Worm (Caenorhabditis elegans) whole organism, midembryonic: Measurements from ENCODE around the gene K07F5.7.

Source experiments
- T22C8.4 ChIP-seq: fragments of 200-800 bp; sonication (Bioruptor generic); IDR thresholded peaks from 2 replicates; pipeline ENCODE4 v1.3.6; 2022; ENCODE audit warnings: missing genetic modification characterization, missing compliant biosample characterization
- cog-1 ChIP-seq: sonication (generic microtip); optimal IDR thresholded peaks from 2 replicates; lab custom pipeline; 2016; ENCODE audit warnings: missing genetic modification characterization, missing compliant biosample characterization
- flt-1 ChIP-seq: fragments of 200-800 bp; sonication (Bioruptor generic); IDR thresholded peaks from 2 replicates; pipeline ENCODE4 v1.3.6; 2022; ENCODE audit warnings: missing genetic modification characterization, missing compliant biosample characterization
- klf-2 ChIP-seq: fragments of 200-800 bp; sonication (Bioruptor generic); conservative IDR thresholded peaks from 2 replicates; pipeline ENCODE4 v1.3.6; 2022; ENCODE audit warnings: missing genetic modification reagents, missing genetic modification characterization, missing compliant biosample characterization
- med-1 ChIP-seq: sonication (generic microtip); optimal IDR thresholded peaks from 2 replicates; lab custom pipeline; 2017; ENCODE audit warnings: missing genetic modification characterization, mild to moderate bottlenecking, missing compliant biosample characterization, antibody characterized with exemption, missing genetic modification reagents; ENCODE audit not compliant: insufficient read depth
- ref-1 ChIP-seq: fragments of 200-800 bp; sonication (Bioruptor generic); conservative IDR thresholded peaks from 2 replicates; pipeline ENCODE4 v1.3.6; 2022; ENCODE audit warnings: missing genetic modification reagents, missing genetic modification characterization, missing compliant biosample characterization
- tab-1 ChIP-seq: fragments of 200-800 bp; sonication (Bioruptor generic); IDR thresholded peaks from 2 replicates; pipeline ENCODE4 v1.3.6; 2022; ENCODE audit warnings: missing genetic modification characterization, missing compliant biosample characterization
- ztf-23 ChIP-seq: fragments of 200-800 bp; sonication (Bioruptor generic); IDR thresholded peaks from 2 replicates; pipeline ENCODE4 v1.3.6; 2022; ENCODE audit warnings: missing genetic modification reagents, missing genetic modification characterization, missing compliant biosample characterization
- ztf-29 ChIP-seq: fragments of 200-800 bp; sonication (Bioruptor generic); IDR thresholded peaks from 2 replicates; pipeline ENCODE4 v1.3.6; 2022; ENCODE audit warnings: missing genetic modification reagents, missing genetic modification characterization, missing compliant biosample characterization

K07F5.7 gene

ce11 chrIV:9872786-9873185, 24.8 kb upstream of the K07F5.7 start:
- TF ChIP-seq med-1 (no peak), cog-1 (tag; lab: Kevin White, UChicago) (no peak), flt-1 (GFP tag; lab: Robert Waterston, UW) (no peak), klf-2 (GFP tag; lab: Robert Waterston, UW) (no peak), ref-1 (GFP tag; lab: Robert Waterston, UW) (no peak), ztf-23 (GFP tag; lab: Robert Waterston, UW) (no peak), tab-1 (GFP tag; lab: Robert Waterston, UW) (no peak), ztf-29 (GFP tag; lab: Robert Waterston, UW) (no peak), T22C8.4 (GFP tag; lab: Robert Waterston, UW) (no peak)

ce11 chrIV:9872210-9872609, 24.2 kb upstream of the K07F5.7 start:
- TF ChIP-seq flt-1 (GFP tag; lab: Robert Waterston, UW) = no peak
- TF ChIP-seq ztf-29 (GFP tag; lab: Robert Waterston, UW) = no peak
- no peak for TF ChIP-seq cog-1 (tag; lab: Kevin White, UChicago)
- TF ChIP-seq ztf-23 (GFP tag; lab: Robert Waterston, UW) = no peak
- TF ChIP-seq klf-2 (GFP tag; lab: Robert Waterston, UW) = no peak
- TF ChIP-seq T22C8.4 (GFP tag; lab: Robert Waterston, UW) = no peak
- TF ChIP-seq ref-1 (GFP tag; lab: Robert Waterston, UW) = no peak
- no peak for TF ChIP-seq med-1

ce11 chrIV:9869344-9869743, 21.4 kb upstream of the K07F5.7 start:
- TF ChIP-seq ztf-29 (GFP tag; lab: Robert Waterston, UW) (no peak), flt-1 (GFP tag; lab: Robert Waterston, UW) (no peak), tab-1 (GFP tag; lab: Robert Waterston, UW) (no peak), cog-1 (tag; lab: Kevin White, UChicago) (no peak), T22C8.4 (GFP tag; lab: Robert Waterston, UW) (no peak), ztf-23 (GFP tag; lab: Robert Waterston, UW) (no peak), klf-2 (GFP tag; lab: Robert Waterston, UW) (no peak), ref-1 (GFP tag; lab: Robert Waterston, UW) (no peak), med-1 (no peak)

DNA sequence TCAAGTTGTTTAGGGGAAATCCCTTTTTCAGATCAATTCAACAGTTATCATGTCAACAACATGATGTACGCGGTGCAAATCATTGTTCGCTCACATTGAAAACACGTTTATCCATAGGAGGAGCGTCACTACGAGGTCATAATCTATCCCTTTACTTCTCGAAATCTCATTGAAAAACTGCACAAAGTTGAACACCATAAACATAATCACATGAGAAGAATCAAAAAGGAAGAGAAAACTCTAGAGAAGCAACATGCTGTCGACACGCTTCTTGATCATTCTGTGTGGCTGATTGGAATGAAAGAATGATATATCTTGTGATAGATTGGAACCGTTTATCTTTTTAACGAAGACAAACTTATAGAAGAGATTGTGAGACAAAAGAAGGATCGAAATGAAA, 19.9 kb upstream of the K07F5.7 start:
- TF ChIP-seq ref-1 (GFP tag; lab: Robert Waterston, UW) (no peak), T22C8.4 (GFP tag; lab: Robert Waterston, UW) (no peak), cog-1 (tag; lab: Kevin White, UChicago) (no peak), med-1 (no peak), tab-1 (GFP tag; lab: Robert Waterston, UW) (no peak), flt-1 (GFP tag; lab: Robert Waterston, UW) (no peak), ztf-23 (GFP tag; lab: Robert Waterston, UW) (no peak), klf-2 (GFP tag; lab: Robert Waterston, UW) (no peak), ztf-29 (GFP tag; lab: Robert Waterston, UW) (no peak)

ce11 chrIV:9866865-9867264, 18.9 kb upstream of the K07F5.7 start:
- TF ChIP-seq ztf-29 (GFP tag; lab: Robert Waterston, UW) (no peak), cog-1 (tag; lab: Kevin White, UChicago) (no peak), med-1 (no peak), klf-2 (GFP tag; lab: Robert Waterston, UW) (no peak), ztf-23 (GFP tag; lab: Robert Waterston, UW) (no peak), tab-1 (GFP tag; lab: Robert Waterston, UW) (no peak)

DNA sequence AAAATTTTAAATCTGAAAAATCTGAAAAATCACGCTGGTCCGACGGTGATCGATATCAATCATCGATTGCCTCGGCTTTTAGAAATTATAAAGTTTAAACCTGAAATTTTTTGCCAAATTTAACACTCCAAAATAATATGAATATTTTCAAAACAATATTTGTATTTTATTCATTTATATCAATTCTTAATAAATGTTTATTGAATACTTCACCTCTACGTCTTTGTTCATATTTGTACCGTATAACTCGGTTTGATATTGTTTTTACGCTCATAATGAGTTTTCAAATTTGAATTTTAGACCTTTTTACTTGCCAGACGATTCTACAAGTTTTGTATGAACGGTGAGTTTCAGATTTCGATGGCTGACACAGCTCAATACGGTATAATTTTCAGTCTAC, 16.8 kb upstream of the K07F5.7 start, which contains the start of the genes K07F5.15 and K07F5.22:
TSS of gene K07F5.15 (plus strand) at position 301 of the 400 bp plus-strand sequence.
TSS of gene K07F5.22 (plus strand) at position 301 of the 400 bp plus-strand sequence.
- no peak for TF ChIP-seq ztf-29 (GFP tag; lab: Robert Waterston, UW)
- no peak for TF ChIP-seq flt-1 (GFP tag; lab: Robert Waterston, UW)
- no peak for TF ChIP-seq cog-1 (tag; lab: Kevin White, UChicago)
- no peak for TF ChIP-seq klf-2 (GFP tag; lab: Robert Waterston, UW)
- TF ChIP-seq med-1 = no peak
- TF ChIP-seq T22C8.4 (GFP tag; lab: Robert Waterston, UW) = no peak
- TF ChIP-seq ref-1 (GFP tag; lab: Robert Waterston, UW) = no peak
- TF ChIP-seq tab-1 (GFP tag; lab: Robert Waterston, UW) = no peak

- no peak for TF ChIP-seq tab-1 (GFP tag; lab: Robert Waterston, UW)
- no peak for TF ChIP-seq med-1
- TF ChIP-seq T22C8.4 (GFP tag; lab: Robert Waterston, UW) = no peak
- no peak for TF ChIP-seq flt-1 (GFP tag; lab: Robert Waterston, UW)
- TF ChIP-seq ztf-23 (GFP tag; lab: Robert Waterston, UW) = no peak
- no peak for TF ChIP-seq ref-1 (GFP tag; lab: Robert Waterston, UW)
- TF ChIP-seq cog-1 (tag; lab: Kevin White, UChicago) = no peak
- no peak for TF ChIP-seq klf-2 (GFP tag; lab: Robert Waterston, UW)
- no peak for TF ChIP-seq ztf-29 (GFP tag; lab: Robert Waterston, UW)
Observed at ce11 chrIV:9863817-9864216, 15.8 kb upstream of the K07F5.7 start, which contains the start of gene K07F5.16. K07F5.16 (plus strand) TSS chrIV:9864117.

ce11 chrIV:9861921-9862320, 13.9 kb upstream of the K07F5.7 start, which contains the start of gene K07F5.14:
K07F5.14 (plus strand) TSS chrIV:9862221.
- no peak for TF ChIP-seq med-1
- no peak for TF ChIP-seq T22C8.4 (GFP tag; lab: Robert Waterston, UW)
- TF ChIP-seq ztf-29 (GFP tag; lab: Robert Waterston, UW) = no peak
- no peak for TF ChIP-seq flt-1 (GFP tag; lab: Robert Waterston, UW)
- TF ChIP-seq klf-2 (GFP tag; lab: Robert Waterston, UW) = no peak
- TF ChIP-seq cog-1 (tag; lab: Kevin White, UChicago) = no peak
- TF ChIP-seq ref-1 (GFP tag; lab: Robert Waterston, UW) = no peak
- no peak for TF ChIP-seq tab-1 (GFP tag; lab: Robert Waterston, UW)
- no peak for TF ChIP-seq ztf-23 (GFP tag; lab: Robert Waterston, UW)

DNA sequence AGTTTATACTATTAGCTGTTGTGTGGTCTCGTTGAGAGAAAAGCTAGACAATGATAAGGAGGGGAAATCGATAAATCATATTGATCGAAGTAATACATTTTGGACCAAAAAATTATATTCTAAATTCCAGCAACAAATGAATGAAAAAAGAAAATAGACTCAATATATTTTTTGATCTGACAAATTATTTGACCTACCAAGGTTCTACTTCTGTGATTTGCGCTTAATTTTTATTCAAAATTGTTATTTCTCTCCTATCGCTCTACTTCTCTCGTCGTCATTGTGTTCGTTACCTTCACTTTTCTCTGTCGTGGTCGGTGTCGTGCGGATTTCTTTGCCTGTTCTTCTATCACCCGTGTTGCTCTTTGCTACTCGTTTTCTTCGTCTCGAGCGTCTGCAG, 11.0 kb upstream of the K07F5.7 start:
- TF ChIP-seq klf-2 (GFP tag; lab: Robert Waterston, UW) (no peak), tab-1 (GFP tag; lab: Robert Waterston, UW) (no peak), med-1 (no peak), ztf-23 (GFP tag; lab: Robert Waterston, UW) (no peak), ztf-29 (GFP tag; lab: Robert Waterston, UW) (no peak), T22C8.4 (GFP tag; lab: Robert Waterston, UW) (no peak), flt-1 (GFP tag; lab: Robert Waterston, UW) (no peak), cog-1 (tag; lab: Kevin White, UChicago) (no peak), ref-1 (GFP tag; lab: Robert Waterston, UW) (no peak)
